Fruit fly (Drosophila melanogaster): ENCODE data around the gene esc.

Gene esc

DNA sequence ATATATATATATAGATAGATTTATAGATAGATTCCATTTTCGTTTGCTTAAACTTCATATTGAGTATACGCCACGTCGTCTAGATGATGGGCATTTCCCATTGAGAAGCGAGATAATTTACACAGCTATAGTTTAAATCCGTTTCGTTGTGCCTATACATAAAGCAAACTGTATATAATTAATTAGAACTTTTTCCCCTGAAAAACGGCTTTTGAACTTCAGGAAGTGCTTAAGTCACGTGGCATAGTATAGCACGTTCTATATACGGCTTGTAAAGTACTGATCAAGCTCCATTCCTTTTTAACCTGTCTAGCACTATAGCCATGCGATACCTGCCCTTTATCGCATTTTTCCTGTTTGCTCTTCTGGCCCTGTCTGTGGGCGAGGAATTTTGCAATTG lies 10.4 kb upstream of the esc start, which contains the start of gene Sfp33A3:
TSS of gene Sfp33A3 (plus strand) at position 301 of the 400 bp plus-strand sequence.
- TF ChIP-seq ss (GFP tag; optimal IDR thresholded peaks at IDR 0.05) (no peak), CG11902 (GFP tag; optimal IDR thresholded peaks at IDR 0.05) (no peak), OdsH (GFP tag; optimal IDR thresholded peaks at IDR 0.05) (no peak), CG7368 (GFP tag; optimal IDR thresholded peaks at IDR 0.05) (no peak), net (GFP tag; optimal IDR thresholded peaks at IDR 0.05) (no peak), cyc (GFP tag; optimal IDR thresholded peaks at IDR 0.05) (no peak), Eip93F (GFP tag; optimal IDR thresholded peaks at IDR 0.05) (no peak), Ets21C (GFP tag; optimal IDR thresholded peaks at IDR 0.05) (no peak), dac (GFP tag; optimal IDR thresholded peaks at IDR 0.05) (no peak), CG34406 (GFP tag; optimal IDR thresholded peaks at IDR 0.05) (no peak), CG10631 (GFP tag; optimal IDR thresholded peaks at IDR 0.05) (no peak), fd85E (GFP tag; optimal IDR thresholded peaks at IDR 0.05) (no peak), Blimp-1 (GFP tag; optimal IDR thresholded peaks at IDR 0.05) (no peak), Gug (GFP tag; IDR thresholded peaks at IDR 0.05) (no peak), dsx (GFP tag; optimal IDR thresholded peaks at IDR 0.05; ENCODE audit: poor library complexity, severe bottlenecking) (no peak), CG3919 (GFP tag; optimal IDR thresholded peaks at IDR 0.05) (no peak), CG11762 (GFP tag; optimal IDR thresholded peaks at IDR 0.05; ENCODE audit: insufficient read depth) (no peak), fkh (GFP tag; optimal IDR thresholded peaks at IDR 0.05) (no peak), CG15336 (GFP tag; IDR thresholded peaks at IDR 0.05) (no peak), CG6792 (GFP tag; optimal IDR thresholded peaks at IDR 0.05) (no peak)

DNA sequence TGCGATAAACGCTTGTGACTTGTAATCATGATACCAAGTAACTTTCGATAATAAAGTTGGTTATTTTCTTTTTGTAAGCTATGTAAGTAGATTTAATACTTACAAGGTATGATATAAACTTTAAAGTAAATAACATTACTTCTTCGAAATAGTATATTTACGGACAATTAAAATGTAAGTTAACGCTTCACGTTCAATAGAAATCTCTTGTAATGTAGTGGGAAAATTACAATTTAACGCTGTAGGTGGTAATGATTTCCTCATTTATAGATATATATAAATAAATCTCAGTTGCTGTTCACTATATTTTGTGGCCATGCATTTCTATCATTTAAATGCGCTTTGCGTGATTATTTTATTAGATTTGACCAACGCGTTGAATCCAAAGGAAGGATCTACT lies 8.2 kb upstream of the esc start, which contains the start of gene Sfp33A2:
TSS of gene Sfp33A2 (plus strand) at position 301 of the 400 bp plus-strand sequence.
- TF ChIP-seq achi (GFP tag; optimal IDR thresholded peaks at IDR 0.05) = no peak
- TF ChIP-seq CG11902 (GFP tag; optimal IDR thresholded peaks at IDR 0.05) = no peak
- no peak for TF ChIP-seq CG10631 (GFP tag; optimal IDR thresholded peaks at IDR 0.05)
- no peak for TF ChIP-seq topi (GFP tag; optimal IDR thresholded peaks at IDR 0.05)
- no peak for TF ChIP-seq Eip93F (GFP tag; optimal IDR thresholded peaks at IDR 0.05)
- TF ChIP-seq dsx (GFP tag; optimal IDR thresholded peaks at IDR 0.05; ENCODE audit: poor library complexity, severe bottlenecking) = no peak
- TF ChIP-seq CG6276 (GFP tag; optimal IDR thresholded peaks at IDR 0.05) = no peak

DNA sequence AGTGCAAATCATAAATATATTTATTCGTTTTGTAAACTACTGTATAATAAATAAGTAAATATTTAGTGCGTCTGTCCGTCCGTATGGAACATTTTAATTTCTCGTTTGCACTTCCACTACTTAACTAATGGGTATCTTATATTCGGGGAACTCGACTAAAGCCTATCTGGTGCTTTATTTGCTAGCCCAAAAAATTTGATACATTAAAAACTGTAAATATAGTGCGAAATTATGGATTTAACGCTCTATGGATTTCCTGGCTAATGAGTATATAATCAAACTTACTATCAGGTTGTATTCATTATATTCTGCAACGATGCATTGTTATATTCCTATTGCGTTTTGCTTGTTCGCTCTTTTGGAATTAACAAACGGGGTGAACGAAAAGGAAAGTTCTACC lies 7.7 kb upstream of the esc start, which contains the start of gene Sfp33A4:
TSS of gene Sfp33A4 (plus strand) at position 301 of the 400 bp plus-strand sequence.
- TF ChIP-seq Eip78C (GFP tag) (no peak), CG3032 (tag; optimal IDR thresholded peaks at IDR 0.05) (no peak), CG11902 (GFP tag; optimal IDR thresholded peaks at IDR 0.05) (no peak), CG8632 (GFP tag; optimal IDR thresholded peaks at IDR 0.05) (no peak), CG10669 (GFP tag; optimal IDR thresholded peaks at IDR 0.05) (no peak), Lpt (GFP tag; optimal IDR thresholded peaks at IDR 0.05) (no peak), pdm3 (GFP tag; optimal IDR thresholded peaks at IDR 0.05) (no peak), CG6163 (GFP tag; IDR thresholded peaks at IDR 0.05) (no peak), fkh (GFP tag; optimal IDR thresholded peaks at IDR 0.05) (no peak), CG10631 (GFP tag; optimal IDR thresholded peaks at IDR 0.05) (no peak), lz (GFP tag; optimal IDR thresholded peaks at IDR 0.05) (no peak), cyc (GFP tag; optimal IDR thresholded peaks at IDR 0.05) (no peak), dsx (GFP tag; optimal IDR thresholded peaks at IDR 0.05; ENCODE audit: poor library complexity, severe bottlenecking) (no peak), Eip75B (GFP tag; optimal IDR thresholded peaks at IDR 0.05) (no peak), CG31627 (GFP tag; optimal IDR thresholded peaks at IDR 0.05) (no peak), fd85E (GFP tag; optimal IDR thresholded peaks at IDR 0.05) (no peak), CG6854 (GFP tag; optimal IDR thresholded peaks at IDR 0.05) (no peak), fd59A (GFP tag; optimal IDR thresholded peaks at IDR 0.05) (no peak), CG6792 (GFP tag; optimal IDR thresholded peaks at IDR 0.05) (no peak), Hr38 (GFP tag; optimal IDR thresholded peaks at IDR 0.05) (no peak)

DNA sequence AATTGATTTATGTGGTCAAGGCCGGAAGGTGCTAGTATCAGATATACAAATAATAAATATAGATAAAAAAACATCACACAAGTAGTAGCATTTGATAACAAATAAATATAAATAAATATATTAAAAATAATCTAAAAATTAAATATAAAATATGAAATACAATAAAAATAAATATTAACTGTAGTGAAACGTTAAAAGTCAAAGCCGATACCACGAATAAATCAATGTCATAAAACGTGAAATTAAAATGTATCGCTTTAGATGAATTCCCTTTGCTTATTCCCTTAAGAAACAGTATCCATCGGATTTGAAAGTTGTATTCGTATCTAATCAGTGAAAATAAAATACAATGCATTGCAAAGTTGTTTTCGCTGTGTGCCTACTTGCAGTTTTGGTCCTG lies 5.1 kb upstream of the esc start, which contains the start of gene CG45012:
TSS of gene CG45012 (plus strand) at position 301 of the 400 bp plus-strand sequence.
- TF ChIP-seq Blimp-1 (GFP tag; optimal IDR thresholded peaks at IDR 0.05) (no peak), Met (GFP tag; optimal IDR thresholded peaks at IDR 0.05) (no peak), achi (GFP tag; optimal IDR thresholded peaks at IDR 0.05) (no peak), CG8319 (GFP tag; optimal IDR thresholded peaks at IDR 0.05) (no peak), CG1621 (tag; optimal IDR thresholded peaks at IDR 0.05) (no peak), CG3032 (tag; optimal IDR thresholded peaks at IDR 0.05) (no peak), CG11902 (GFP tag; optimal IDR thresholded peaks at IDR 0.05) (no peak), fd85E (GFP tag; optimal IDR thresholded peaks at IDR 0.05) (no peak), Hr39 (GFP tag; optimal IDR thresholded peaks at IDR 0.05) (no peak), CG6276 (GFP tag; optimal IDR thresholded peaks at IDR 0.05) (no peak), dsx (GFP tag; optimal IDR thresholded peaks at IDR 0.05; ENCODE audit: poor library complexity, severe bottlenecking) (no peak), net (GFP tag; optimal IDR thresholded peaks at IDR 0.05) (no peak), CG3919 (GFP tag; optimal IDR thresholded peaks at IDR 0.05) (no peak), lz (GFP tag; optimal IDR thresholded peaks at IDR 0.05) (no peak), CG6808 (GFP tag; optimal IDR thresholded peaks at IDR 0.05) (no peak), dac (GFP tag; optimal IDR thresholded peaks at IDR 0.05) (no peak), CG16779 (tag; optimal IDR thresholded peaks at IDR 0.05) (no peak)
